Worm (Caenorhabditis elegans): Measurements from ENCODE around the gene gas-1.
A peak's percentile ranks its signal among the peaks of the same experiment; 100 is the strongest.

The gas-1 gene

DNA sequence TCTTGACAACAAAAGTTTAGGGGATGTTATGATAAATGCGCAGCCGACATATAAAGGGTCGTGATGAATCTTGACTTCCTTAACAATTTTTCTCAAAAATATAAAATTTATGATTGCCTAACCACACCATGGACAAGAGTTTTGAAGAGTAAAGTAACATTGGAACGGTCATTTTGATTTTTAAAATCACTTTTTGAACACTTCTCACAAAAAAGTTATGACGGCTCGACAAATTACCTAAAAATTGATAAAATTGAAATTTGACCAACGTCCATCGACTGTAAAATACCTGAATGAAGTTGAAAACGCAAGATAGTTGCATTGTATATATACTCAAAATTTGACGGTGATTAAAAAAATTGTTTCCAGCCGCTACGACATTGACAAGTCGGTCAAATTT lies 38.7 kb upstream of the gas-1 start:
- no peak for TF ChIP-seq athp-1 (tag; optimal IDR thresholded peaks at IDR 0.05)
- TF ChIP-seq ceh-27 (GFP tag; optimal IDR thresholded peaks at IDR 0.05), result no peak
- TF ChIP-seq sptf-2 (GFP tag; optimal IDR thresholded peaks at IDR 0.05), result no peak
- no peak for TF ChIP-seq rec-8 (tag; optimal IDR thresholded peaks at IDR 0.05)
- TF ChIP-seq mel-28 (tag; optimal IDR thresholded peaks at IDR 0.05; ENCODE audit: borderline replicate concordance), result no peak
- TF ChIP-seq madf-6 (GFP tag; IDR thresholded peaks at IDR 0.05), result no peak
- TF ChIP-seq F52B5.7 (tag; optimal IDR thresholded peaks at IDR 0.05), result no peak
- TF ChIP-seq nfya-1 (tag; optimal IDR thresholded peaks at IDR 0.05; ENCODE audit: borderline replicate concordance, insufficient read depth), result no peak
- no peak for TF ChIP-seq Y53F4B.3 (GFP tag; IDR thresholded peaks at IDR 0.05)
- TF ChIP-seq K11D2.4 (GFP tag; IDR thresholded peaks at IDR 0.05), result no peak
- no peak for TF ChIP-seq hlh-12 (tag; optimal IDR thresholded peaks at IDR 0.05)
- TF ChIP-seq F33H1.4 (GFP tag; IDR thresholded peaks at IDR 0.05), result no peak
- TF ChIP-seq lin-40 (tag; optimal IDR thresholded peaks at IDR 0.05), result no peak
- no peak for TF ChIP-seq him-1 (tag; optimal IDR thresholded peaks at IDR 0.05)

DNA sequence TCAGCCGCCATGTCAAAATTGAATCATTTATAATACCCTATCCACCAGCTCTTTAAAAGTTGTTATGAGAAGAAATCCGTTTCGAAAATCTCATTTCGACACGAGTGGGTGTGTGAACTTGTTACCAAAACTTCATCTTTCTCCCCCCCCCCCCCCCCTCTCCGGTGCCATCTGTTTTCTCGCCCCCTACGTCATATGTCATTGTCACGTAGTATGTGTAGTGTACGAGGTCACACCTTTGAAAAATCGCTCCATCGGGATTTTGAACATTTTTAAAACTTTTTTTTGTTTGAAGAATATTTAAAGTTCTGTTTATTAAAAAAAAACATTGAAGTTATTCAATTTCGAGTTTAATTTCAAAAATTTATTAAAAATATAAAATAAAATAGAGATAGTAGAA lies 37.6 kb upstream of the gas-1 start:
- no peak for TF ChIP-seq zfh-2 (GFP tag; conservative IDR thresholded peaks at IDR 0.05)
- no peak for TF ChIP-seq lin-54 (GFP tag; optimal IDR thresholded peaks at IDR 0.05)
- TF ChIP-seq lsl-1 (GFP tag; optimal IDR thresholded peaks at IDR 0.05), result no peak
- TF ChIP-seq ccch-3 (GFP tag; optimal IDR thresholded peaks at IDR 0.05), result no peak
- TF ChIP-seq F22D6.2 (tag; optimal IDR thresholded peaks at IDR 0.05), result no peak
- no peak for TF ChIP-seq ceh-79 (tag; optimal IDR thresholded peaks at IDR 0.05)
- no peak for TF ChIP-seq rpc-1 (optimal IDR thresholded peaks at IDR 0.05)
- TF ChIP-seq rpc-1 (tag; optimal IDR thresholded peaks at IDR 0.05), result no peak
- TF ChIP-seq F33H1.4 (GFP tag; IDR thresholded peaks at IDR 0.05), result no peak
- no peak for TF ChIP-seq F49E8.2 (tag; optimal IDR thresholded peaks at IDR 0.05; ENCODE audit: insufficient read depth)
- no peak for TF ChIP-seq rec-8 (tag; optimal IDR thresholded peaks at IDR 0.05)
- no peak for TF ChIP-seq lir-1 (GFP tag; conservative IDR thresholded peaks at IDR 0.05)

ce11 chrX:15626119-15626850 lies 36.1 kb upstream of the gas-1 start:
- TF ChIP-seq snpc-3.4 (tag; optimal IDR thresholded peaks at IDR 0.05) (no peak), ceh-79 (tag; optimal IDR thresholded peaks at IDR 0.05) (no peak), F10E7.11 (tag; optimal IDR thresholded peaks at IDR 0.05) (no peak), F52B5.7 (tag; optimal IDR thresholded peaks at IDR 0.05) (no peak), akir-1 (GFP tag; optimal IDR thresholded peaks at IDR 0.05) (no peak), aptf-3 (GFP tag; IDR thresholded peaks at IDR 0.05) (no peak), hrde-1 (tag; optimal IDR thresholded peaks at IDR 0.05; ENCODE audit: borderline replicate concordance) (no peak), lag-1 (GFP tag; IDR thresholded peaks at IDR 0.05) (no peak), zim-3 (tag; optimal IDR thresholded peaks at IDR 0.05) (no peak)

DNA sequence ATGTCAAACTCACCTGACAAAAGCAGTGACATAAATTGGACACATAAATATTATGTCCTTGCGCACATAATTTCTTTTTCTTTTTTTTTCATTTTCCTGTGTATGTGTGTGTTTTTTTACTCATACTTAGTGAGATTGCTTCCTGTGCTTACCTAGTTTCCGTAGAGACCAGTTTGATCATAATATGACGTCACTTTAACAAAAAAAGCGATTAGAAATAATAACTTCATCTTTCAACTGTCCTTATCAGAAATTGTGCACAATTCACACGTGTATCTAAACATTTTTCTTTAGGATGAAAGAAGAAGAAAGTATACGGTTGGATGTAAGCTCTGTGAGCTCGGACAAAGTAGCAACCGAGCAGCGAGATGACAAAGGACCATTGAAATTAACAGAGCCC lies 31.8 kb upstream of the gas-1 start:
- TF ChIP-seq lsy-27 (tag; optimal IDR thresholded peaks at IDR 0.05; ENCODE audit: borderline replicate concordance, insufficient read depth) (no peak), nhr-80 (tag; optimal IDR thresholded peaks at IDR 0.05) (peak; percentile 39), T26A5.8 (tag; optimal IDR thresholded peaks at IDR 0.05) (no peak), aptf-3 (GFP tag; IDR thresholded peaks at IDR 0.05) (no peak), Y95B8A.8 (GFP tag; IDR thresholded peaks at IDR 0.05) (no peak), atf-7 (tag; optimal IDR thresholded peaks at IDR 0.05) (peak; percentile 67), dpl-1 (GFP tag; optimal IDR thresholded peaks at IDR 0.05) (no peak)
